Worm (Caenorhabditis elegans) whole organism, young adult: ENCODE results near the gene Y32B12C.1.

ENCODE experiments used
- K12H6.12 ChIP-seq: fragments of 200-800 bp; sonication (Bioruptor generic); optimal IDR thresholded peaks from 2 replicates; lab custom pipeline; 2018; ENCODE audit warnings: mild to moderate bottlenecking, missing genetic modification characterization, missing compliant biosample characterization
- T07F8.4 ChIP-seq: sonication (generic microtip); optimal IDR thresholded peaks from 2 replicates; lab custom pipeline; 2016; ENCODE audit warnings: mild to moderate bottlenecking, missing genetic modification characterization, moderate library complexity, missing compliant biosample characterization
- ama-1 ChIP-seq, 3 experiments: fragments of 150-350 bp in 1 of 3; sonication (generic microtip) in 2 of 3; optimal IDR thresholded peaks; 2 replicates each; lab custom pipeline; 2014 to 2018; ENCODE audit warnings: missing biosample characterization in 2 of 3, missing genetic modification characterization in 2 of 3, missing genetic modification reagents in 2 of 3
- egl-18 ChIP-seq: fragments of 200-800 bp; sonication (Bioruptor generic); IDR thresholded peaks from 2 replicates; pipeline ENCODE4 v1.3.6; 2022; ENCODE audit warnings: missing genetic modification reagents, missing genetic modification characterization, missing compliant biosample characterization
- nhr-90 ChIP-seq: sonication (generic microtip); optimal IDR thresholded peaks from 2 replicates; lab custom pipeline; 2016; ENCODE audit warnings: missing genotype, mild to moderate bottlenecking, missing genetic modification characterization, missing compliant biosample characterization

ce11 chrV:16622754-16623261, 16.4 kb downstream of the Y32B12C.1 start, which contains the start of gene Y70C5A.2:
- TF ChIP-seq K12H6.12 (tag; lab: Kevin White, UChicago) (no peak), nhr-90 (no peak), T07F8.4 (tag; lab: Kevin White, UChicago) (no peak), ama-1 (optimal IDR thresholded peaks at IDR 0.05; lab: Kevin White, UChicago) (no peak), ama-1 (GFP tag; optimal IDR thresholded peaks at IDR 0.05; lab: Kevin White, UChicago) (no peak), egl-18 (GFP tag; lab: Robert Waterston, UW) (no peak)
